Fruit fly (Drosophila melanogaster): ENCODE results near the gene alphaTub67C.

alphaTub67C gene

DNA sequence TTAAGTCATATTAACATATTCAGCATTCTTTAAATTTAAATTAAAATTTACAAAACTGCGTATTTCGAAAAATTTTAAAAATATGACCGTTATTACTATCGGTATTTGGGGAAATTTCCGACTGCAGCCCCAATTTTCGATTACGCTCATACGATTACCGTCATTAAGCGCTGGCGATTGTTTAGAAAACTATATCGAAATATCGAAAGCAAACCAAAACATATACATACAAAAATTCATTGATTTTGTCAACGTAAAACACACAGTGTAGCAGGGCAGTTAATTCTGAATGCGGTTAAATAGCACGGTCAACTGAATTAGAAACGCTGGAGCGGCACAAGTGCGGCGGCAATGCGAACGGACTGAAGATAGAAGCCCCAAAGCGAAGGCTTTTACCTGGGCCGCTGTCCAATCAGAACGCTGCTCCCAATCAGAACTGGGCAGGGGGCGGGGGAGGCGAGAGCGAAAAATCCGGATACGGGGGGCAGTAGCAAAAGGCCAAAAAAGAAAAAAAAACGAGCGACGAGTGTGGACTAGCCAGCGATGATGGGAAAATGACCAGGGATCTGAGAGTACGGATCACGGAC is 23.2 kb downstream of the alphaTub67C start, which contains the start of gene CG16711:
Gene CG16711, plus strand, starts transcription at position 170 of the 587 bp plus-strand sequence.
- TF ChIP-seq Rel (GFP tag; optimal IDR thresholded peaks at IDR 0.05) (no peak), Rel (tag; optimal IDR thresholded peaks at IDR 0.05) (peak; percentile 38), GATAd (GFP tag; optimal IDR thresholded peaks at IDR 0.05) (no peak)

- TF ChIP-seq jim (GFP tag; optimal IDR thresholded peaks at IDR 0.05) (no peak), Hnf4 (GFP tag; optimal IDR thresholded peaks at IDR 0.05) (no peak), CrebA (GFP tag; optimal IDR thresholded peaks at IDR 0.05; ENCODE audit: borderline replicate concordance) (no peak), usp (GFP tag; optimal IDR thresholded peaks at IDR 0.05) (no peak), Jra (GFP tag; optimal IDR thresholded peaks at IDR 0.05) (no peak), rgr (GFP tag; optimal IDR thresholded peaks at IDR 0.05) (no peak), Sp1 (GFP tag; optimal IDR thresholded peaks at IDR 0.05) (no peak), sv (GFP tag; optimal IDR thresholded peaks at IDR 0.05) (no peak), sage (GFP tag; optimal IDR thresholded peaks at IDR 0.05) (no peak), GATAd (GFP tag; optimal IDR thresholded peaks at IDR 0.05) (no peak)
These were observed 24.5 kb downstream of the alphaTub67C start for dm6 chr3L:9705591-9705990.

DNA sequence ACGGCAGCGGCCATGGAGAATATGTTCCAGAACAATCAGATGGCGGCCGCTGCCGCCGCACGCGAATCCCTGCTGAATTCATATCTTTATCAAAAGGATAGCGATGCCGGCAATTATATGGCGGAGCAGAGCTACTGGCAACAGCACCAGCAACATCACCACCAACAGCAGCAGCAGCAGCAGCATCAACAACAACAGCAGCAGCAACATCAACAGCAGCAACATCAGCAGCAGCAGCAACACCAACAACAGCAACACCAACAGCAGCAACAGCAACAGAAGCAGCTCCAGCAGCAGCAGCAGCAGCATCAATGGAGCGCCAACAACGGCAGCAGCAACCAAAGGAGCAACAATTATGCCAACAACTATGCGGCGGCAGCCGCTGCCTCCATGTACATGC is 27.7 kb downstream of the alphaTub67C start:
- TF ChIP-seq fru (GFP tag; optimal IDR thresholded peaks at IDR 0.05) (no peak), Dfd (GFP tag; optimal IDR thresholded peaks at IDR 0.05) (peak; percentile 96), N (GFP tag; optimal IDR thresholded peaks at IDR 0.05) (no peak)

- TF ChIP-seq Rel (GFP tag; optimal IDR thresholded peaks at IDR 0.05), result no peak
- TF ChIP-seq Rel (tag; optimal IDR thresholded peaks at IDR 0.05), result peak; percentile 95
- TF ChIP-seq CG32264 (GFP tag; optimal IDR thresholded peaks at IDR 0.05), result no peak
These were observed 30.1 kb downstream of the alphaTub67C start for dm6 chr3L:9711203-9711602.

dm6 chr3L:9712066-9712789 is 31.2 kb downstream of the alphaTub67C start:
- TF ChIP-seq OdsH (GFP tag; optimal IDR thresholded peaks at IDR 0.05) (peak; percentile 19), sv (GFP tag; optimal IDR thresholded peaks at IDR 0.05) (no peak), Jra (GFP tag; optimal IDR thresholded peaks at IDR 0.05) (no peak), foxo (GFP tag; optimal IDR thresholded peaks at IDR 0.05) (peak in 1 of 2 experiments; percentile 40), h (GFP tag; optimal IDR thresholded peaks at IDR 0.05) (peak; percentile 39), ey (GFP tag; optimal IDR thresholded peaks at IDR 0.05) (peak; percentile 16), psq (GFP tag; optimal IDR thresholded peaks at IDR 0.05) (peak; percentile 24), woc (GFP tag; optimal IDR thresholded peaks at IDR 0.05) (no peak), Hnf4 (GFP tag; optimal IDR thresholded peaks at IDR 0.05) (no peak), fru (GFP tag; optimal IDR thresholded peaks at IDR 0.05) (no peak)

dm6 chr3L:9713383-9713827 is 32.3 kb downstream of the alphaTub67C start, which contains the start of gene SH3PX1:
TSS of gene SH3PX1 (minus strand) at chr3L:9713827.
- TF ChIP-seq Rel (GFP tag; optimal IDR thresholded peaks at IDR 0.05) (no peak), Rel (tag; optimal IDR thresholded peaks at IDR 0.05) (peak; percentile 40), woc (GFP tag; optimal IDR thresholded peaks at IDR 0.05) (no peak), Hr83 (GFP tag; optimal IDR thresholded peaks at IDR 0.05; ENCODE audit: poor library complexity, severe bottlenecking) (peak; percentile 30)

DNA sequence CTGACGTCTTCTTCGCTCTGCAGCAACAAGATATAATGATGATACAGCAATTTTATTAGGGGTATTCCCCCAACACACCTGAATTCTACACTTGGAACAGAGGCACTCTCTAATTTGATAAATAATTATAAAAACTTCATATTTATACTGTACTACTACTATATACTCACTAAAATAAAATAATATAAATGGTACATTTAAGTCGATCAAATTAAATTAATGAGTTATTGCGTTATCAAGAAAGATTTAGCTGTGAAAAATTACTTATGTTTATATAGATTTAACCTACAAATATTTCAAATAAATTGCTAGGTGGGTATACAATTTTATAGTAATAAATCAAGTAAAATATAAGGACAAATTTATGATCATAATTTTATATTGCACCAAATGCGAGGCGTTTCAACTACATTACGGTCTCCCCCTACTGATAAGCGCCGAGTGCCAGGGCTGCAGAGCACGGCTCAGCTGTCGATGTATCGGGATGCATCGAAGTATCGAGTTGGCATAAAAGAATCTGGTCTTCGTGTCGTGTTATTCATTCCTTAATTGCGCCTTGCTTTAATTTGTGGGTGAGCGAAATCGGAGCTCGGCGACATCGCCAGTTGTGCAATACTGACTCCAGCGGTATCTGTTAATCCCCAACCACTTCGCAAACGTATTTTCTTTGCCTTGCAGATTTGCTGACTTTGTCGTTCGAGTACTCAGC is 32.9 kb downstream of the alphaTub67C start, which contains the start of gene vsg:
Gene vsg, plus strand, starts transcription at position 497 of the 709 bp plus-strand sequence.
- TF ChIP-seq sv (GFP tag; optimal IDR thresholded peaks at IDR 0.05) (peak; percentile 75), Myc (optimal IDR thresholded peaks at IDR 0.05) (peak; percentile 4), woc (GFP tag; optimal IDR thresholded peaks at IDR 0.05) (peak; percentile 47), Abd-B (GFP tag; optimal IDR thresholded peaks at IDR 0.05) (no peak), psq (GFP tag; optimal IDR thresholded peaks at IDR 0.05) (peak; percentile 62), brk (GFP tag; optimal IDR thresholded peaks at IDR 0.05) (no peak), CG9705 (GFP tag; optimal IDR thresholded peaks at IDR 0.05) (peak; percentile 51), fru (GFP tag; optimal IDR thresholded peaks at IDR 0.05) (peak; percentile 44), jim (GFP tag; optimal IDR thresholded peaks at IDR 0.05) (no peak), lola (GFP tag; optimal IDR thresholded peaks at IDR 0.05) (no peak), foxo (GFP tag; optimal IDR thresholded peaks at IDR 0.05) (peak in 1 of 2 experiments; percentile 76), Dfd (GFP tag; optimal IDR thresholded peaks at IDR 0.05) (peak; percentile 30), Hr83 (GFP tag; optimal IDR thresholded peaks at IDR 0.05; ENCODE audit: poor library complexity, severe bottlenecking) (peak; percentile 69), Hnf4 (GFP tag; optimal IDR thresholded peaks at IDR 0.05) (no peak), usp (GFP tag; optimal IDR thresholded peaks at IDR 0.05) (no peak), Sp1 (GFP tag; optimal IDR thresholded peaks at IDR 0.05) (peak; percentile 82), HLH106 (tag; optimal IDR thresholded peaks at IDR 0.05) (peak; percentile 87), br (GFP tag; optimal IDR thresholded peaks at IDR 0.05) (no peak), Rel (GFP tag; optimal IDR thresholded peaks at IDR 0.05) (no peak), Rel (tag; optimal IDR thresholded peaks at IDR 0.05) (no peak), dmrt93B (GFP tag; optimal IDR thresholded peaks at IDR 0.05) (peak; percentile 70), dl (GFP tag; optimal IDR thresholded peaks at IDR 0.05; ENCODE audit: insufficient read depth in 1 of 2, partially characterized antibody in 2 of 2) (no peak), Jra (GFP tag; optimal IDR thresholded peaks at IDR 0.05) (no peak)

Data from whole organism, wandering third instar larva.